Worm (Caenorhabditis elegans): ENCODE results near the gene gpd-1.

ce11 chrII:10346075-10346474, 47.9 kb upstream of the gpd-1 start, which contains the start of gene C07E3.10:
- TF ChIP-seq pha-4 (tag; optimal IDR thresholded peaks at IDR 0.05): no peak
- TF ChIP-seq C06A6.2 (GFP tag; conservative IDR thresholded peaks at IDR 0.05): no peak
- TF ChIP-seq Y53F4B.3 (GFP tag; IDR thresholded peaks at IDR 0.05): no peak
- no peak for TF ChIP-seq gei-17 (GFP tag; optimal IDR thresholded peaks at IDR 0.05)
- no peak for TF ChIP-seq lsy-27 (tag; optimal IDR thresholded peaks at IDR 0.05; ENCODE audit: borderline replicate concordance, insufficient read depth)
- TF ChIP-seq akir-1 (GFP tag; optimal IDR thresholded peaks at IDR 0.05): no peak
- TF ChIP-seq ztf-22 (GFP tag; optimal IDR thresholded peaks at IDR 0.05): no peak
